Fruit fly (Drosophila melanogaster): ENCODE results near the gene CG14346.

dm6 chr2L:1404896-1405453 lies 37.2 kb downstream of the CG14346 start:
- TF ChIP-seq CrebA (GFP tag; optimal IDR thresholded peaks at IDR 0.05; ENCODE audit: borderline replicate concordance): no peak
- TF ChIP-seq psq (GFP tag; optimal IDR thresholded peaks at IDR 0.05): no peak
- no peak for TF ChIP-seq GATAd (GFP tag; optimal IDR thresholded peaks at IDR 0.05)
- TF ChIP-seq woc (GFP tag; optimal IDR thresholded peaks at IDR 0.05): no peak
- no peak for TF ChIP-seq usp (GFP tag; optimal IDR thresholded peaks at IDR 0.05)
- no peak for TF ChIP-seq h (GFP tag; optimal IDR thresholded peaks at IDR 0.05)
- no peak for TF ChIP-seq dsf (GFP tag; optimal IDR thresholded peaks at IDR 0.05; ENCODE audit: borderline replicate concordance)
- TF ChIP-seq N (GFP tag; optimal IDR thresholded peaks at IDR 0.05): no peak

All from whole organism, wandering third instar larva.